Fruit fly (Drosophila melanogaster) whole organism, prepupa: ENCODE data around the gene CaBP1.

Experiments
- Blimp-1 ChIP-seq: fragments of 200-800 bp; sonication (Bioruptor generic); optimal IDR thresholded peaks from 3 replicates; lab custom pipeline; 2017; ENCODE audit warnings: missing biosample characterization, missing genetic modification characterization, mild to moderate bottlenecking, moderate library complexity, missing genetic modification reagents
- CG10631 ChIP-seq: fragments of 200-800 bp; sonication (Bioruptor generic); optimal IDR thresholded peaks from 2 replicates; lab custom pipeline; 2016; ENCODE audit warnings: missing biosample characterization, missing genetic modification characterization
- CG11294 ChIP-seq: fragments of 200-800 bp; sonication (Bioruptor generic); IDR thresholded peaks from 2 replicates; pipeline ENCODE4 v1.3.6; 2022; ENCODE audit warnings: missing biosample characterization, missing genetic modification characterization
- CG11762 ChIP-seq: fragments of 200-800 bp; sonication (Bioruptor generic); optimal IDR thresholded peaks from 3 replicates; lab custom pipeline; 2016; ENCODE audit warnings: missing biosample characterization, missing genetic modification characterization; ENCODE audit not compliant: insufficient read depth
- CG11902 ChIP-seq: fragments of 200-800 bp; sonication (Bioruptor generic); optimal IDR thresholded peaks from 3 replicates; lab custom pipeline; 2016; ENCODE audit warnings: missing biosample characterization, missing genetic modification characterization
- CG15336 ChIP-seq: fragments of 200-800 bp; sonication (Bioruptor generic); IDR thresholded peaks from 2 replicates; pipeline ENCODE4 v1.3.6; 2022; ENCODE audit warnings: missing biosample characterization, missing genetic modification characterization
- CG3032 ChIP-seq: fragments of 200-800 bp; optimal IDR thresholded peaks from 2 replicates; lab custom pipeline; 2019; ENCODE audit warnings: missing biosample characterization, mild to moderate bottlenecking, missing genetic modification characterization, moderate library complexity
- CG31627 ChIP-seq: fragments of 200-800 bp; sonication (Bioruptor generic); optimal IDR thresholded peaks from 3 replicates; lab custom pipeline; 2016; ENCODE audit warnings: missing biosample characterization, missing genetic modification characterization
- CG32006 ChIP-seq: fragments of 200-800 bp; sonication (Bioruptor generic); optimal IDR thresholded peaks from 3 replicates; lab custom pipeline; 2017; ENCODE audit warnings: missing biosample characterization, mild to moderate bottlenecking, missing genetic modification characterization
- CG6163 ChIP-seq: fragments of 200-800 bp; sonication (Bioruptor generic); IDR thresholded peaks from 3 replicates; pipeline ENCODE4 v1.3.6; 2022; ENCODE audit warnings: missing biosample characterization, missing genetic modification characterization
- CG6276 ChIP-seq: fragments of 200-800 bp; sonication (Bioruptor generic); optimal IDR thresholded peaks from 2 replicates; lab custom pipeline; 2017; ENCODE audit warnings: missing biosample characterization, mild to moderate bottlenecking, missing genetic modification characterization
- CG6808 ChIP-seq: fragments of 200-800 bp; sonication (Bioruptor generic); optimal IDR thresholded peaks from 3 replicates; lab custom pipeline; 2017; ENCODE audit warnings: missing biosample characterization, missing genetic modification characterization, mild to moderate bottlenecking, moderate library complexity, missing genetic modification reagents
- CG7368 ChIP-seq: fragments of 200-800 bp; sonication (Bioruptor generic); optimal IDR thresholded peaks from 3 replicates; lab custom pipeline; 2016; ENCODE audit warnings: missing biosample characterization, missing genetic modification characterization
- CG8119 ChIP-seq: fragments of 200-800 bp; sonication (Bioruptor generic); IDR thresholded peaks from 3 replicates; pipeline ENCODE4 v1.3.6; 2022; ENCODE audit warnings: missing biosample characterization, missing genetic modification characterization
- CG8632 ChIP-seq: fragments of 200-800 bp; sonication (Bioruptor generic); optimal IDR thresholded peaks from 3 replicates; lab custom pipeline; 2016; ENCODE audit warnings: missing biosample characterization, missing genetic modification characterization
- Ets21C ChIP-seq: fragments of 200-800 bp; sonication (Bioruptor generic); optimal IDR thresholded peaks from 3 replicates; lab custom pipeline; 2016; ENCODE audit warnings: missing biosample characterization, missing genetic modification characterization
- Ets96B ChIP-seq: fragments of 200-800 bp; optimal IDR thresholded peaks from 2 replicates; lab custom pipeline; 2019; ENCODE audit warnings: missing biosample characterization, mild to moderate bottlenecking, missing genetic modification characterization, moderate library complexity
- Gug ChIP-seq: fragments of 200-800 bp; sonication (Bioruptor generic); IDR thresholded peaks from 2 replicates; pipeline ENCODE4 v1.3.6; 2022; ENCODE audit warnings: missing biosample characterization, missing genetic modification characterization
- Hr38 ChIP-seq: sonication (Bioruptor generic); optimal IDR thresholded peaks from 2 replicates; lab custom pipeline; 2016; ENCODE audit warnings: missing biosample characterization, missing genetic modification characterization
- Lpt ChIP-seq: fragments of 200-800 bp; sonication (Bioruptor generic); optimal IDR thresholded peaks from 3 replicates; lab custom pipeline; 2016; ENCODE audit warnings: missing biosample characterization, missing genetic modification characterization
- Met ChIP-seq: fragments of 200-800 bp; sonication (Bioruptor generic); optimal IDR thresholded peaks from 3 replicates; lab custom pipeline; 2016; ENCODE audit warnings: missing biosample characterization, missing genetic modification characterization
- Smox ChIP-seq: fragments of 200-800 bp; sonication (Bioruptor generic); optimal IDR thresholded peaks from 3 replicates; lab custom pipeline; 2016; ENCODE audit warnings: missing biosample characterization, missing genetic modification characterization
- Sox14 ChIP-seq: fragments of 200-800 bp; sonication (Bioruptor generic); optimal IDR thresholded peaks from 3 replicates; lab custom pipeline; 2016; ENCODE audit warnings: missing biosample characterization, missing genetic modification characterization
- Sox15 ChIP-seq: fragments of 200-800 bp; sonication (Bioruptor generic); optimal IDR thresholded peaks from 3 replicates; lab custom pipeline; 2016; ENCODE audit warnings: missing biosample characterization, missing genetic modification characterization
- acj6 ChIP-seq: fragments of 200-800 bp; sonication (Bioruptor generic); optimal IDR thresholded peaks from 3 replicates; lab custom pipeline; 2016; ENCODE audit warnings: missing biosample characterization, missing genetic modification characterization
- cyc ChIP-seq: fragments of 200-800 bp; sonication (Bioruptor generic); optimal IDR thresholded peaks from 3 replicates; lab custom pipeline; 2016; ENCODE audit warnings: missing biosample characterization, missing genetic modification characterization
- dsx ChIP-seq: fragments of 200-800 bp; optimal IDR thresholded peaks from 3 replicates; lab custom pipeline; 2019; ENCODE audit warnings: missing biosample characterization, mild to moderate bottlenecking, missing genetic modification characterization, moderate library complexity; ENCODE audit not compliant: poor library complexity, severe bottlenecking
- eg ChIP-seq: fragments of 200-800 bp; sonication (Bioruptor generic); IDR thresholded peaks from 3 replicates; pipeline ENCODE4 v1.3.6; 2022; ENCODE audit warnings: missing biosample characterization, missing genetic modification characterization
- esn ChIP-seq: fragments of 200-800 bp; sonication (Bioruptor generic); optimal IDR thresholded peaks from 2 replicates; lab custom pipeline; 2016; ENCODE audit warnings: missing biosample characterization, mild to moderate bottlenecking, missing genetic modification characterization, moderate library complexity
- fd59A ChIP-seq: fragments of 200-800 bp; sonication (Bioruptor generic); optimal IDR thresholded peaks from 2 replicates; lab custom pipeline; 2017; ENCODE audit warnings: missing biosample characterization, mild to moderate bottlenecking, missing genetic modification characterization, missing genetic modification reagents
- fd85E ChIP-seq: fragments of 200-800 bp; sonication (Bioruptor generic); optimal IDR thresholded peaks from 3 replicates; lab custom pipeline; 2016; ENCODE audit warnings: missing biosample characterization, missing genetic modification characterization
- fkh ChIP-seq: fragments of 200-800 bp; sonication (Bioruptor generic); optimal IDR thresholded peaks from 3 replicates; lab custom pipeline; 2017; ENCODE audit warnings: missing biosample characterization, mild to moderate bottlenecking, missing genetic modification characterization, moderate library complexity
- lz ChIP-seq: fragments of 200-800 bp; sonication (Bioruptor generic); optimal IDR thresholded peaks from 3 replicates; lab custom pipeline; 2016; ENCODE audit warnings: missing biosample characterization, missing genetic modification characterization
- net ChIP-seq: fragments of 200-800 bp; sonication (Bioruptor generic); optimal IDR thresholded peaks from 3 replicates; lab custom pipeline; 2016; ENCODE audit warnings: missing biosample characterization, missing genetic modification characterization
- pdm3 ChIP-seq: fragments of 200-800 bp; sonication (Bioruptor generic); optimal IDR thresholded peaks from 3 replicates; lab custom pipeline; 2016; ENCODE audit warnings: missing biosample characterization, missing genetic modification characterization
- salr ChIP-seq, 2 experiments: fragments of 200-800 bp; sonication (Bioruptor generic); optimal IDR thresholded peaks; 3 replicates each; lab custom pipeline; 2016 to 2018; ENCODE audit warnings: missing biosample characterization in 2 of 2, missing genetic modification characterization in 2 of 2, mild to moderate bottlenecking in 1 of 2
- spab ChIP-seq: fragments of 200-800 bp; sonication (Bioruptor generic); optimal IDR thresholded peaks from 2 replicates; lab custom pipeline; 2017; ENCODE audit warnings: missing biosample characterization, mild to moderate bottlenecking, missing genetic modification characterization, missing genetic modification reagents
- ss ChIP-seq, 2 experiments: fragments of 200-800 bp; sonication (Bioruptor generic); optimal IDR thresholded peaks; 2 replicates in 1 of 2; 3 replicates in 1 of 2; lab custom pipeline; 2017 to 2018; ENCODE audit warnings: mild to moderate bottlenecking in 2 of 2, missing biosample characterization in 2 of 2, missing genetic modification characterization in 2 of 2, moderate library complexity in 1 of 2
- svp ChIP-seq: fragments of 200-800 bp; sonication (Bioruptor generic); peaks from one replicate; lab custom pipeline; 2016; ENCODE audit warnings: missing biosample characterization, missing genetic modification characterization

Gene CaBP1

dm6 chr2L:16350160-16350633 is 6.3 kb downstream of the CaBP1 start (continued):
- TF ChIP-seq acj6 (GFP tag; lab: Kevin White, UChicago) = no peak
- TF ChIP-seq lz = peak; percentile 80
- peak; percentile 40 for TF ChIP-seq fd59A (GFP tag; lab: Kevin White, UChicago)
- TF ChIP-seq CG11762 = peak; percentile 66
- peak; percentile 51 for TF ChIP-seq Blimp-1 (GFP tag; lab: Kevin White, UChicago)
- peak; percentile 80 for TF ChIP-seq Met (GFP tag; lab: Kevin White, UChicago)
- TF ChIP-seq Sox15 (GFP tag; lab: Kevin White, UChicago) = peak; percentile 76
- peak; percentile 30 for TF ChIP-seq spab (GFP tag; lab: Kevin White, UChicago)
- TF ChIP-seq CG8119 (GFP tag; lab: Robert Waterston, UW) = no peak; the same call in 1 of the 3 replicates
- TF ChIP-seq Ets96B (tag; lab: Kevin White, UChicago) = peak; percentile 30
- TF ChIP-seq fd85E = peak; percentile 16
- TF ChIP-seq svp (GFP tag; lab: Kevin White, UChicago) = peak; percentile 86
- TF ChIP-seq CG7368 = peak; percentile 46
- no peak for TF ChIP-seq salr (GFP tag; optimal IDR thresholded peaks at IDR 0.05; lab: Kevin White, UChicago)
- TF ChIP-seq CG8632 = peak; percentile 53
- peak; percentile 50 for TF ChIP-seq dsx (GFP tag; lab: Kevin White, UChicago)
- peak; percentile 82 for TF ChIP-seq cyc (GFP tag; lab: Kevin White, UChicago)
- peak; percentile 77 for TF ChIP-seq CG6163 (GFP tag; lab: Robert Waterston, UW)
- TF ChIP-seq esn (GFP tag; lab: Kevin White, UChicago) = peak; percentile 86
- TF ChIP-seq fkh (GFP tag; lab: Kevin White, UChicago) = no peak
- peak; percentile 83 for TF ChIP-seq Ets21C
- TF ChIP-seq CG15336 = peak; percentile 50
- peak; percentile 76 for TF ChIP-seq CG10631 (GFP tag; lab: Kevin White, UChicago)
- TF ChIP-seq CG11902 (GFP tag; lab: Kevin White, UChicago) = peak; percentile 64
- TF ChIP-seq Gug = peak; percentile 61; the same call in 1 of the 2 replicates

dm6 chr2L:16342224-16342623 is 14.3 kb downstream of the CaBP1 start, which contains the start of gene CG44405:
TSS of gene CG44405 (minus strand) at chr2L:16342324.
- TF ChIP-seq Hr38 = no peak
- no peak for TF ChIP-seq CG11762
- TF ChIP-seq Sox15 (GFP tag; lab: Kevin White, UChicago) = no peak
- TF ChIP-seq Smox (GFP tag; lab: Kevin White, UChicago) = no peak
- no peak for TF ChIP-seq Ets96B (tag; lab: Kevin White, UChicago)
- no peak for TF ChIP-seq CG3032
- no peak for TF ChIP-seq lz

dm6 chr2L:16340268-16340667 is 16.3 kb downstream of the CaBP1 start, which contains the start of gene CG42266:
TSS of gene CG42266 (minus strand) at chr2L:16340368.
- no peak for TF ChIP-seq fd59A (GFP tag; lab: Kevin White, UChicago)
- no peak for TF ChIP-seq Lpt (GFP tag; lab: Kevin White, UChicago)
- no peak for TF ChIP-seq CG8632
- no peak for TF ChIP-seq CG6276 (GFP tag; lab: Kevin White, UChicago)
- no peak for TF ChIP-seq CG3032
- TF ChIP-seq Sox15 (GFP tag; lab: Kevin White, UChicago) = no peak
- no peak for TF ChIP-seq Sox14 (GFP tag; lab: Kevin White, UChicago)
- TF ChIP-seq CG31627 (GFP tag; lab: Kevin White, UChicago) = no peak
- no peak for TF ChIP-seq CG11294
- TF ChIP-seq CG32006 (GFP tag; lab: Kevin White, UChicago) = no peak
- TF ChIP-seq eg (GFP tag; lab: Robert Waterston, UW) = no peak
- TF ChIP-seq lz = no peak
- no peak for TF ChIP-seq Blimp-1 (GFP tag; lab: Kevin White, UChicago)
- no peak for TF ChIP-seq spab (GFP tag; lab: Kevin White, UChicago)
- TF ChIP-seq CG6808 (GFP tag; lab: Kevin White, UChicago) = no peak
- TF ChIP-seq net (GFP tag; lab: Kevin White, UChicago) = no peak
- no peak for TF ChIP-seq pdm3
- TF ChIP-seq ss (GFP tag; optimal IDR thresholded peaks at IDR 0.05; lab: Kevin White, UChicago) = no peak
- TF ChIP-seq, all 60 proteins: peak for 0
